Worm (Caenorhabditis elegans): Measurements from ENCODE around the gene T10F2.2.

The T10F2.2 gene

ce11 chrIII:5185620-5186019 lies 20.5 kb upstream of the T10F2.2 start, which contains the start of gene pup-2:
Gene pup-2 (plus strand): TSS chrIII:5185920.
- TF ChIP-seq lin-32 (GFP tag; optimal IDR thresholded peaks at IDR 0.05) (no peak), ceh-83 (GFP tag; optimal IDR thresholded peaks at IDR 0.05) (no peak), M03D4.4 (tag; optimal IDR thresholded peaks at IDR 0.05) (no peak), elt-3 (tag; optimal IDR thresholded peaks at IDR 0.05) (no peak), snpc-4 (tag; optimal IDR thresholded peaks at IDR 0.05) (no peak), tbx-8 (GFP tag; optimal IDR thresholded peaks at IDR 0.05) (no peak), nhr-2 (tag; optimal IDR thresholded peaks at IDR 0.05) (no peak), blmp-1 (tag; optimal IDR thresholded peaks at IDR 0.05) (no peak), bed-3 (GFP tag; optimal IDR thresholded peaks at IDR 0.05) (no peak), flh-1 (GFP tag; optimal IDR thresholded peaks at IDR 0.05) (no peak), mab-5 (tag; optimal IDR thresholded peaks at IDR 0.05) (no peak), nhr-12 (tag; optimal IDR thresholded peaks at IDR 0.05) (no peak), nhr-237 (tag; optimal IDR thresholded peaks at IDR 0.05) (no peak), nhr-76 (tag; optimal IDR thresholded peaks at IDR 0.05) (no peak)

ce11 chrIII:5183372-5183771 lies 18.3 kb upstream of the T10F2.2 start:
- TF ChIP-seq unc-62 (GFP tag; optimal IDR thresholded peaks at IDR 0.05), result peak; percentile 1
- peak; percentile 89 for TF ChIP-seq lin-32 (GFP tag; optimal IDR thresholded peaks at IDR 0.05)
- TF ChIP-seq mep-1 (tag; optimal IDR thresholded peaks at IDR 0.05), result no peak
- TF ChIP-seq bed-3 (GFP tag; optimal IDR thresholded peaks at IDR 0.05), result no peak
- TF ChIP-seq cnd-1 (tag; optimal IDR thresholded peaks at IDR 0.05), result peak; percentile 85
- TF ChIP-seq mls-2 (tag; optimal IDR thresholded peaks at IDR 0.05), result no peak
- TF ChIP-seq ces-1 (GFP tag; optimal IDR thresholded peaks at IDR 0.05), result peak; percentile 62
- TF ChIP-seq ceh-43 (GFP tag; optimal IDR thresholded peaks at IDR 0.05), result no peak

DNA sequence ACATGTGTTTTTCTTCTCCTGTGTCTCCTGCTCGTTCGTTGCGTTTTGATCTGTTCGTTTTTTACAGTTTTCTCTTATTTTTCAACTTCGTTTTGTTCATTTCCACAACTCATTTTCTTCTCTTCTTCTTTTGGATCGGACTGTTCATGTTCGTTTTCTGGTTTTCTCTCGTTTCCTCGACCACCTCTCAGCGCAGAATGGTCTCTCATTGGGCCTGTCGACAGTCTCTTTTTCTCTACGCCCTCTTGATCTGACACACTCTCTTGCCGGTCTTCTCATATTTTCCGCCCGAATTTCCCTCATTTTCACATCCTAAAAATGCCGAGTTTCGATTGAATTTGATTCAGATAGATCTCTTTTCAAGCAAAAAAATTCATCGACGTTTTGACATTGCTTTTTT lies 16.5 kb upstream of the T10F2.2 start:
- TF ChIP-seq lin-32 (GFP tag; optimal IDR thresholded peaks at IDR 0.05) (no peak), ces-1 (GFP tag; optimal IDR thresholded peaks at IDR 0.05) (no peak), nhr-76 (tag; optimal IDR thresholded peaks at IDR 0.05) (no peak), pha-4 (tag; optimal IDR thresholded peaks at IDR 0.05) (no peak), bed-3 (GFP tag; optimal IDR thresholded peaks at IDR 0.05) (no peak), flh-1 (GFP tag; optimal IDR thresholded peaks at IDR 0.05) (no peak), elt-1 (tag; optimal IDR thresholded peaks at IDR 0.05; ENCODE audit: borderline replicate concordance, insufficient read depth) (no peak), mls-2 (tag; optimal IDR thresholded peaks at IDR 0.05) (no peak), ceh-39 (tag; optimal IDR thresholded peaks at IDR 0.05) (no peak), elt-3 (tag; optimal IDR thresholded peaks at IDR 0.05) (no peak), unc-62 (GFP tag; optimal IDR thresholded peaks at IDR 0.05) (no peak), nhr-12 (tag; optimal IDR thresholded peaks at IDR 0.05) (no peak), ztf-11 (tag; optimal IDR thresholded peaks at IDR 0.05) (no peak), tbx-8 (GFP tag; optimal IDR thresholded peaks at IDR 0.05) (no peak)

DNA sequence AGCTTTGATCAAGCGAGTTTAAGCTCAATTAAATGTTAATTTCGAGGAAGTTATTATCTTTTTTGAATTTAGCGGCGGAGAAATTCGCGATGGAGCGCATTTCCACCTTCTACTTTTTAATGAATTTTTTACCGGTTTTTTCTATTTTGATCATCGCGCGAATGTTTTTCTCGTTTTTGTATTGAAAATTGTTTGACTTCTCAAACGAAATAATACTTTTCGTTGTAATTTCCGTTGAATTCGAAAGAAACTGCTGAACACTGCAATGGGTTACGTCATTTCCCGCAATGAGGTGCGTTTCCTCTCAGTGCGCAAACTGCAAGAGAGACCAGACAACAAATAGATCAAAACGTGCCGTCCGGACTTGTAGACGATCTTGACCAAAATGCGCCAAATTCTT lies 16.1 kb upstream of the T10F2.2 start:
- TF ChIP-seq ztf-11 (tag; optimal IDR thresholded peaks at IDR 0.05) (no peak), pha-4 (tag; optimal IDR thresholded peaks at IDR 0.05) (no peak), zip-8 (tag; optimal IDR thresholded peaks at IDR 0.05) (peak; percentile 42), snpc-4 (tag; optimal IDR thresholded peaks at IDR 0.05) (no peak), ham-2 (GFP tag; optimal IDR thresholded peaks at IDR 0.05) (no peak), ceh-43 (GFP tag; optimal IDR thresholded peaks at IDR 0.05) (no peak)

ce11 chrIII:5180588-5180987 lies 15.5 kb upstream of the T10F2.2 start:
- TF ChIP-seq unc-120 (tag; optimal IDR thresholded peaks at IDR 0.05; ENCODE audit: poor library complexity, severe bottlenecking), result peak; percentile 31
- no peak for TF ChIP-seq bed-3 (GFP tag; optimal IDR thresholded peaks at IDR 0.05)

ce11 chrIII:5179166-5179565 lies 14.1 kb upstream of the T10F2.2 start:
- TF ChIP-seq elt-3 (tag; optimal IDR thresholded peaks at IDR 0.05) (no peak), flh-1 (GFP tag; optimal IDR thresholded peaks at IDR 0.05) (no peak), blmp-1 (tag; optimal IDR thresholded peaks at IDR 0.05) (no peak), zip-8 (tag; optimal IDR thresholded peaks at IDR 0.05) (no peak)

ce11 chrIII:5173622-5174021 lies 8.5 kb upstream of the T10F2.2 start, which contains the start of gene cid-1:
Gene cid-1 (plus strand): TSS chrIII:5173922.
- no peak for TF ChIP-seq sptf-1 (tag; optimal IDR thresholded peaks at IDR 0.05)

All from whole organism, mixed stage, embryonic.